Worm (Caenorhabditis elegans): ENCODE measurements around the gene tmc-1.

tmc-1 gene

DNA sequence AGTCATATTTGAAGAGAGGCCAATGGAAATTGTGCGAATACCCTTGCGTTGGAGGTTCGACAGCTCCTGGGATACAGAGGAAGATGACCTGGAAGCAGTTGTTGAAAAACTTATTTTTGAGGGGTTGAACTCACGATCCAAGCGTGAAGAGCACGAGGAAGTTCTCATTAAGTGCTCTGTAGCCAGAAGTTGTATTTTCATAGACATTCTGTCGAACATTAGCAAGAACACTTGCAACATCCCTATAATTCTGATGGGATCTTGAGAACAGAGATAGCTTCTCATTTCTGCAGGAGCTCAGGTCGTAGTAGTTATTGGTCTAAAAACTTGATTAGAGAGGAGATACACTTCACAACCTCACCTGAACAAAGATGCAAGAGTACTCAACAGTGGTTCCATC lies 20.4 kb upstream of the tmc-1 start:
- TF ChIP-seq ZK546.5 (tag; optimal IDR thresholded peaks at IDR 0.05) (no peak), ceh-9 (tag; optimal IDR thresholded peaks at IDR 0.05) (no peak), lin-15B (tag; optimal IDR thresholded peaks at IDR 0.05) (no peak), unc-62 (GFP tag; optimal IDR thresholded peaks at IDR 0.05) (no peak), nhr-12 (tag; optimal IDR thresholded peaks at IDR 0.05) (no peak), elt-3 (tag; optimal IDR thresholded peaks at IDR 0.05) (no peak), lin-39 (tag; optimal IDR thresholded peaks at IDR 0.05) (no peak), tbx-2 (tag; optimal IDR thresholded peaks at IDR 0.05) (no peak), unc-39 (tag; optimal IDR thresholded peaks at IDR 0.05) (no peak), pqm-1 (tag; optimal IDR thresholded peaks at IDR 0.05) (no peak), zag-1 (tag; optimal IDR thresholded peaks at IDR 0.05) (no peak), egl-5 (tag; optimal IDR thresholded peaks at IDR 0.05) (no peak), hmg-11 (tag; optimal IDR thresholded peaks at IDR 0.05) (no peak), snpc-4 (tag; optimal IDR thresholded peaks at IDR 0.05) (no peak), egl-27 (tag; optimal IDR thresholded peaks at IDR 0.05) (no peak), nhr-76 (tag; optimal IDR thresholded peaks at IDR 0.05) (no peak), pha-4 (tag; optimal IDR thresholded peaks at IDR 0.05) (no peak), aly-2 (tag; optimal IDR thresholded peaks at IDR 0.05) (no peak), ceh-82 (tag; optimal IDR thresholded peaks at IDR 0.05) (no peak)

- TF ChIP-seq elt-2 (tag; optimal IDR thresholded peaks at IDR 0.05) (peak; percentile 64), pqm-1 (tag; optimal IDR thresholded peaks at IDR 0.05) (peak; percentile 64), egl-5 (tag; optimal IDR thresholded peaks at IDR 0.05) (no peak)
Observed at ce11 chrX:1147394-1147793, 14.6 kb upstream of the tmc-1 start.

ce11 chrX:1148438-1148837 lies 13.6 kb upstream of the tmc-1 start, which contains the start of the genes R193.2 and R193.6:
TSS of gene R193.2 (minus strand) at chrX:1148585.
TSS of gene R193.6 (plus strand) at chrX:1148787.
- TF ChIP-seq nhr-76 (tag; optimal IDR thresholded peaks at IDR 0.05) (no peak), elt-2 (tag; optimal IDR thresholded peaks at IDR 0.05) (peak; percentile 98), pqm-1 (tag; optimal IDR thresholded peaks at IDR 0.05) (peak; percentile 63), lsy-12 (tag; optimal IDR thresholded peaks at IDR 0.05) (no peak)

ce11 chrX:1154648-1155047 lies 7.4 kb upstream of the tmc-1 start, which contains the start of gene R193.1:
TSS of gene R193.1 (plus strand) at chrX:1154948.
- no peak for TF ChIP-seq nhr-11 (tag; optimal IDR thresholded peaks at IDR 0.05)
- no peak for TF ChIP-seq skn-1 (tag; optimal IDR thresholded peaks at IDR 0.05)
- TF ChIP-seq sea-2 (GFP tag; optimal IDR thresholded peaks at IDR 0.05): no peak
- no peak for TF ChIP-seq unc-62 (GFP tag; optimal IDR thresholded peaks at IDR 0.05)
- TF ChIP-seq nhr-28 (tag; optimal IDR thresholded peaks at IDR 0.05): no peak
- TF ChIP-seq lin-39 (tag; optimal IDR thresholded peaks at IDR 0.05): no peak
- no peak for TF ChIP-seq snpc-4 (tag; optimal IDR thresholded peaks at IDR 0.05)
- TF ChIP-seq eor-1 (tag; optimal IDR thresholded peaks at IDR 0.05): no peak
- TF ChIP-seq nhr-76 (tag; optimal IDR thresholded peaks at IDR 0.05): no peak
- TF ChIP-seq R02D3.7 (tag; optimal IDR thresholded peaks at IDR 0.05): no peak
- no peak for TF ChIP-seq nhr-25 (tag; optimal IDR thresholded peaks at IDR 0.05)
- no peak for TF ChIP-seq nhr-67 (tag; optimal IDR thresholded peaks at IDR 0.05)
- TF ChIP-seq nhr-43 (tag; optimal IDR thresholded peaks at IDR 0.05; ENCODE audit: poor library complexity, severe bottlenecking): no peak
- TF ChIP-seq ZK546.5 (tag; optimal IDR thresholded peaks at IDR 0.05): no peak
- no peak for TF ChIP-seq ceh-28 (tag; optimal IDR thresholded peaks at IDR 0.05)
- TF ChIP-seq fkh-10 (GFP tag; optimal IDR thresholded peaks at IDR 0.05): no peak
- no peak for TF ChIP-seq hmg-11 (tag; optimal IDR thresholded peaks at IDR 0.05)
- no peak for TF ChIP-seq elt-2 (tag; optimal IDR thresholded peaks at IDR 0.05)
- TF ChIP-seq jun-1 (tag; optimal IDR thresholded peaks at IDR 0.05): no peak
- TF ChIP-seq lsy-12 (tag; optimal IDR thresholded peaks at IDR 0.05): no peak

DNA sequence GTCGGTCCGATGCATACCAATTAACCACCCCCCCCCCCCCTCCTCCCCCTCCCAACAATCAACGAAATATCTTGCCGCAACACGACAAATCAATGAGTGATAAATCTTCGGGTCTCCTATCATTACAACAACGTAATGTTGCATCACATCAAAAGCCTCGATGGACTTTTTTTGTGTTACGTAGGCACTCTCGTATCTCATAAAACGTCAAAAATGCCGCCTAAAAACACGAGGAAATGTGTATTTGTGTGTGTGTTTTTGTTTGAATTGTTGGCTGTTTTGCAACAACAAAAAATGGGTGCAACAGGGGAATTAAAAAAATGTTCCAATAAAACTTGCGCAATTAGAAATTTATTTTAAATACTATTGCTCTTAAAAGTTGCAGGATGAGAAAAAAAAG lies 5.2 kb downstream of the tmc-1 start:
- peak; percentile 95 for TF ChIP-seq egl-5 (tag; optimal IDR thresholded peaks at IDR 0.05)
- no peak for TF ChIP-seq nhr-12 (tag; optimal IDR thresholded peaks at IDR 0.05)

- TF ChIP-seq nhr-43 (tag; optimal IDR thresholded peaks at IDR 0.05; ENCODE audit: poor library complexity, severe bottlenecking): no peak
- TF ChIP-seq pha-4 (tag; optimal IDR thresholded peaks at IDR 0.05): no peak
- no peak for TF ChIP-seq fkh-2 (tag; optimal IDR thresholded peaks at IDR 0.05)
- TF ChIP-seq ama-1 (optimal IDR thresholded peaks at IDR 0.05): no peak
- TF ChIP-seq nhr-25 (tag; optimal IDR thresholded peaks at IDR 0.05): no peak
- TF ChIP-seq fos-1 (tag; optimal IDR thresholded peaks at IDR 0.05): no peak
- TF ChIP-seq ztf-4 (tag; optimal IDR thresholded peaks at IDR 0.05): no peak
- TF ChIP-seq ZK546.5 (tag; optimal IDR thresholded peaks at IDR 0.05): no peak
- no peak for TF ChIP-seq fkh-10 (GFP tag; optimal IDR thresholded peaks at IDR 0.05)
- TF ChIP-seq R02D3.7 (tag; optimal IDR thresholded peaks at IDR 0.05): no peak
- no peak for TF ChIP-seq egl-5 (tag; optimal IDR thresholded peaks at IDR 0.05)
- TF ChIP-seq mml-1 (tag; optimal IDR thresholded peaks at IDR 0.05): no peak
- TF ChIP-seq ceh-28 (tag; optimal IDR thresholded peaks at IDR 0.05): no peak
Observed at ce11 chrX:1171617-1172016, 9.6 kb downstream of the tmc-1 start.
